Worm (Caenorhabditis elegans) whole organism, late embryonic: ENCODE data around the gene msp-81.
A peak's percentile ranks its signal among the peaks of the same experiment; 100 is the strongest.

Experiments
- C08G9.2 ChIP-seq: sonication (generic microtip); optimal IDR thresholded peaks from 2 replicates; lab custom pipeline; 2016; ENCODE audit warnings: mild to moderate bottlenecking, missing genetic modification characterization, moderate library complexity, missing compliant biosample characterization
- C38D4.7 ChIP-seq: fragments of 200-800 bp; sonication (Bioruptor generic); optimal IDR thresholded peaks from 2 replicates; lab custom pipeline; 2018; ENCODE audit warnings: mild to moderate bottlenecking, missing genetic modification characterization, moderate library complexity, missing compliant biosample characterization
- K02D7.2 ChIP-seq: sonication (generic microtip); optimal IDR thresholded peaks from 2 replicates; lab custom pipeline; 2017; ENCODE audit warnings: mild to moderate bottlenecking, missing genetic modification characterization, missing compliant biosample characterization
- ceh-18 ChIP-seq: sonication (generic microtip); optimal IDR thresholded peaks from 2 replicates; lab custom pipeline; 2016; ENCODE audit warnings: missing genetic modification characterization, missing compliant biosample characterization
- ceh-19 ChIP-seq: fragments of 200-800 bp; sonication (Bioruptor generic); optimal IDR thresholded peaks from 2 replicates; lab custom pipeline; 2018; ENCODE audit warnings: mild to moderate bottlenecking, missing genetic modification characterization, missing compliant biosample characterization
- ceh-2 ChIP-seq: sonication (generic microtip); optimal IDR thresholded peaks from 2 replicates; lab custom pipeline; 2016; ENCODE audit warnings: missing genotype, missing genetic modification characterization, missing compliant biosample characterization
- ceh-22 ChIP-seq: sonication (generic microtip); optimal IDR thresholded peaks from 2 replicates; lab custom pipeline; 2017; ENCODE audit warnings: missing biosample characterization, missing genetic modification characterization
- ceh-31 ChIP-seq: sonication (generic microtip); optimal IDR thresholded peaks from 2 replicates; lab custom pipeline; 2016; ENCODE audit warnings: missing genetic modification characterization, missing compliant biosample characterization
- ceh-34 ChIP-seq: sonication (generic microtip); optimal IDR thresholded peaks from 2 replicates; lab custom pipeline; 2016; ENCODE audit warnings: mild to moderate bottlenecking, missing genetic modification characterization, missing compliant biosample characterization
- ceh-6 ChIP-seq: fragments of 200-800 bp; sonication (Bioruptor generic); optimal IDR thresholded peaks from 2 replicates; lab custom pipeline; 2018; ENCODE audit warnings: mild to moderate bottlenecking, missing genetic modification characterization, missing compliant biosample characterization
- che-1 ChIP-seq: sonication (generic microtip); optimal IDR thresholded peaks from 2 replicates; lab custom pipeline; 2016; ENCODE audit warnings: mild to moderate bottlenecking, missing genetic modification characterization, missing compliant biosample characterization
- dmd-4 ChIP-seq: sonication (generic microtip); optimal IDR thresholded peaks from 2 replicates; lab custom pipeline; 2016; ENCODE audit warnings: borderline replicate concordance, missing genetic modification characterization, missing compliant biosample characterization
- dve-1 ChIP-seq: sonication (generic microtip); optimal IDR thresholded peaks from 2 replicates; lab custom pipeline; 2017; ENCODE audit warnings: antibody characterized with exemption, mild to moderate bottlenecking, missing genetic modification characterization, missing compliant biosample characterization
- elt-4 ChIP-seq: sonication (generic microtip); optimal IDR thresholded peaks from 2 replicates; lab custom pipeline; 2016; ENCODE audit warnings: missing genetic modification characterization, missing compliant biosample characterization
- ets-4 ChIP-seq: sonication (generic microtip); optimal IDR thresholded peaks from 2 replicates; lab custom pipeline; 2016; ENCODE audit warnings: missing genetic modification characterization, missing compliant biosample characterization
- fax-1 ChIP-seq: sonication (generic microtip); optimal IDR thresholded peaks from 2 replicates; lab custom pipeline; 2016; ENCODE audit warnings: missing genotype, missing genetic modification characterization, missing compliant biosample characterization
- fkh-10 ChIP-seq: fragments of 150-350 bp; optimal IDR thresholded peaks from 2 replicates; lab custom pipeline; 2014; ENCODE audit warnings: missing biosample characterization, missing genetic modification reagents, missing genetic modification characterization
- fkh-6 ChIP-seq: sonication (generic microtip); optimal IDR thresholded peaks from 2 replicates; lab custom pipeline; 2016; ENCODE audit warnings: missing genetic modification characterization, missing compliant biosample characterization
- gmeb-2 ChIP-seq: sonication (generic microtip); optimal IDR thresholded peaks from 2 replicates; lab custom pipeline; 2016; ENCODE audit warnings: missing genetic modification characterization, inconsistent platforms, missing compliant biosample characterization
- hlh-30 ChIP-seq: sonication (generic microtip); optimal IDR thresholded peaks from 2 replicates; lab custom pipeline; 2017; ENCODE audit warnings: antibody characterized with exemption, missing genetic modification characterization, missing compliant biosample characterization; ENCODE audit not compliant: insufficient read depth
- hlh-6 ChIP-seq: sonication (generic microtip); optimal IDR thresholded peaks from 2 replicates; lab custom pipeline; 2016; ENCODE audit warnings: missing genotype, missing genetic modification characterization, missing compliant biosample characterization
- hlh-8 ChIP-seq: sonication (generic microtip); optimal IDR thresholded peaks from 2 replicates; lab custom pipeline; 2016; ENCODE audit warnings: missing genotype, missing genetic modification characterization, missing compliant biosample characterization
- madf-2 ChIP-seq: sonication (generic microtip); optimal IDR thresholded peaks from 2 replicates; lab custom pipeline; 2017; ENCODE audit warnings: missing genetic modification characterization, missing compliant biosample characterization
- nfya-1 ChIP-seq: sonication (generic microtip); optimal IDR thresholded peaks from 2 replicates; lab custom pipeline; 2017; ENCODE audit warnings: missing genetic modification characterization, mild to moderate bottlenecking, missing compliant biosample characterization, antibody characterized with exemption, moderate library complexity
- nhr-232 ChIP-seq: sonication (generic microtip); optimal IDR thresholded peaks from 2 replicates; lab custom pipeline; 2016; ENCODE audit warnings: missing genetic modification characterization, missing compliant biosample characterization
- npax-4 ChIP-seq: sonication (generic microtip); optimal IDR thresholded peaks from 2 replicates; lab custom pipeline; 2016; ENCODE audit warnings: missing genetic modification characterization, missing compliant biosample characterization
- pat-9 ChIP-seq: fragments of 200-800 bp; sonication (Bioruptor generic); optimal IDR thresholded peaks from 2 replicates; lab custom pipeline; 2018; ENCODE audit warnings: mild to moderate bottlenecking, missing genetic modification characterization, moderate library complexity, missing compliant biosample characterization
- pha-2 ChIP-seq: sonication (generic microtip); optimal IDR thresholded peaks from 2 replicates; lab custom pipeline; 2017; ENCODE audit warnings: mild to moderate bottlenecking, missing genetic modification characterization, missing compliant biosample characterization
- rnt-1 ChIP-seq: sonication (generic microtip); optimal IDR thresholded peaks from 2 replicates; lab custom pipeline; 2016; ENCODE audit warnings: missing genetic modification characterization, missing compliant biosample characterization
- sdc-2 ChIP-seq: sonication (generic microtip); optimal IDR thresholded peaks from 2 replicates; lab custom pipeline; 2016; ENCODE audit warnings: missing genotype, missing genetic modification characterization, missing compliant biosample characterization
- sox-4 ChIP-seq: sonication (generic microtip); optimal IDR thresholded peaks from 2 replicates; lab custom pipeline; 2017; ENCODE audit warnings: mild to moderate bottlenecking, missing genetic modification characterization, inconsistent platforms, missing compliant biosample characterization
- tbx-2 ChIP-seq: sonication (generic microtip); optimal IDR thresholded peaks from 2 replicates; lab custom pipeline; 2016; ENCODE audit warnings: missing genetic modification characterization, missing compliant biosample characterization
- tbx-7 ChIP-seq: sonication (generic microtip); optimal IDR thresholded peaks from 2 replicates; lab custom pipeline; 2016; ENCODE audit warnings: missing genotype, missing genetic modification characterization, missing compliant biosample characterization
- unc-3 ChIP-seq, 2 experiments: fragments of 200-800 bp in 1 of 2; sonication (Bioruptor generic) in 1 of 2; sonication (generic microtip) in 1 of 2; conservative IDR thresholded peaks in 1 of 2; optimal IDR thresholded peaks in 1 of 2; 2 replicates each; pipeline versions ENCODE4 v1.3.6 to Lab custom; 2016 to 2022; ENCODE audit warnings: missing compliant biosample characterization in 2 of 2, missing genetic modification characterization in 2 of 2, missing genetic modification reagents in 1 of 2
- unc-42 ChIP-seq: sonication (generic microtip); optimal IDR thresholded peaks from 2 replicates; lab custom pipeline; 2016; ENCODE audit warnings: missing genotype, missing genetic modification characterization, missing compliant biosample characterization
- unc-55 ChIP-seq: sonication (generic microtip); optimal IDR thresholded peaks from 2 replicates; lab custom pipeline; 2017; ENCODE audit warnings: missing biosample characterization, missing genetic modification reagents, missing genetic modification characterization
- unc-86 ChIP-seq: sonication (generic microtip); optimal IDR thresholded peaks from 2 replicates; lab custom pipeline; 2016; ENCODE audit warnings: missing genetic modification characterization, missing compliant biosample characterization
- zip-5 ChIP-seq: sonication (generic microtip); optimal IDR thresholded peaks from 2 replicates; lab custom pipeline; 2016; ENCODE audit warnings: missing genetic modification characterization, missing compliant biosample characterization

msp-81 gene

DNA sequence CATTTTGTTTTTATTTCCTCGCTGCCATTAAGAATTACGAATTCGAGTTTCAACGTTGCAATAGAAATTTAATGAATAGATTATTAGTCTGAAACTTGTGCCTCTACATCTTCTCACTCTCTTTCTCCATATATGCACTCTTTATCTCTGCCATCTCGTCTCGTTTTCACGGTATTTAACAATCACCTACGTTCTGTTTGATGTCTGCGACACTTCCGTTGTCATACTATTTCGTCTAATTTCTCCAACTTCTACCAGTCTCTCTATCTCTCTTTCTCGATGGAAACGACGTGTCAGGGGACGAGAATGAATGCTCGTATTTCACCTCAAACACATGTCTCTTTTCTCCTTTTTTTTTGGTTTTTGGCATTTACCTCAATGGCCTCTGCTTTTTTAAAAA, 37.6 kb upstream of the msp-81 start:
- TF ChIP-seq ets-4 (tag; lab: Kevin White, UChicago) (no peak), ceh-18 (peak; percentile 11), fkh-10 (GFP tag; lab: Kevin White, UChicago) (no peak), unc-55 (GFP tag; lab: Kevin White, UChicago) (peak; percentile 9), ceh-31 (tag; lab: Kevin White, UChicago) (peak; percentile 34), hlh-30 (peak; percentile 31), nfya-1 (tag; lab: Kevin White, UChicago) (peak; percentile 28), ceh-34 (tag; lab: Kevin White, UChicago) (peak; percentile 79)

DNA sequence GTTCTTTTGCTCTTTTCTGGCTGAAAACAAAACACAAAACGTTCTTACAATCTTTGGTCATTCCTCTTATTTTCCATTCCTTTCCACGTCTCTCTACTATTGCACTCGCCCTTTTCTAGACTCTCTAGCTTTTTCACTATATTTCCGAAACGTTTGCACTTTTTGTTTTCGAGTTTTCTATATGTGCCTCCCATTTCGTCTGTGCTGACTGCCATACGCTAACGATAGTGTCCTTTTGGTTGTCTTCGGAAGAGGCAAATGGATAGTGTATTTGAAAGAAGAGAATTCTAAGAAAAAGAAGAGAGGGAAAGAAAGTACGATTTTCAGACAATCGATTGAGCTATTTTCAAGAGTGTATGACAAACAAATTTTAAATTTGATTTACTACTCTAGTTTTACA, 36.6 kb upstream of the msp-81 start:
- no peak for TF ChIP-seq zip-5 (tag; lab: Kevin White, UChicago)
- no peak for TF ChIP-seq ceh-19 (GFP tag; lab: Kevin White, UChicago)
- TF ChIP-seq unc-3 (GFP tag; conservative IDR thresholded peaks at IDR 0.05; lab: Robert Waterston, UW): no peak
- no peak for TF ChIP-seq unc-3 (tag; optimal IDR thresholded peaks at IDR 0.05; lab: Kevin White, UChicago)
- no peak for TF ChIP-seq che-1 (tag; lab: Kevin White, UChicago)
- no peak for TF ChIP-seq sdc-2 (tag; lab: Kevin White, UChicago)
- TF ChIP-seq fax-1: no peak
- no peak for TF ChIP-seq tbx-7
- TF ChIP-seq ceh-2 (tag; lab: Kevin White, UChicago): no peak
- TF ChIP-seq tbx-2 (tag; lab: Kevin White, UChicago): no peak
- TF ChIP-seq ceh-22 (tag; lab: Kevin White, UChicago): no peak
- no peak for TF ChIP-seq unc-42 (tag; lab: Kevin White, UChicago)
- TF ChIP-seq madf-2 (tag; lab: Kevin White, UChicago): no peak
- no peak for TF ChIP-seq ceh-6
- no peak for TF ChIP-seq K02D7.2
- TF ChIP-seq, all 69 proteins: peak for 0

DNA sequence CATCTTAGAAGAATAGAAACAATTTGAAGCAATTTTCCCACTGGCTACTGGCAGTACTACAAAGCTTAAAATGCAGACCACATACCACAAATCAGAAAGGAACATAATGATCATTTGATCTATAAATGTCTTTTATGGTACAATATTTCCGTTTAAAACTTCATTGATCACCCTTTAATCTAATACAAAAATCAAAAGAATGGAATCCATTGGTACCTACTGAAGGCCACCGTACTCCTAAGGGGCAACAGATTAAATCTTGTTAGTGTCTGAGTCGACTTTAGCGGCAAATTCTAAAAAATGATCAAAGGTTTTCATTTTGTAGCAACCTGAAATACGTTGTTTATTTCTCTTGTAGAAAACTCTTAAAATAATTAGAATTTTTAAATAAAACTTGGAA, 36.0 kb upstream of the msp-81 start:
- TF ChIP-seq hlh-8 (no peak), sox-4 (no peak), pha-2 (tag; lab: Kevin White, UChicago) (no peak), ceh-19 (GFP tag; lab: Kevin White, UChicago) (no peak), C08G9.2 (tag; lab: Kevin White, UChicago) (no peak), rnt-1 (tag; lab: Kevin White, UChicago) (no peak), hlh-6 (tag; lab: Kevin White, UChicago) (no peak), nhr-232 (tag; lab: Kevin White, UChicago) (no peak), ceh-31 (tag; lab: Kevin White, UChicago) (no peak), C38D4.7 (GFP tag; lab: Kevin White, UChicago) (no peak), che-1 (tag; lab: Kevin White, UChicago) (no peak), pat-9 (tag; lab: Kevin White, UChicago) (no peak), npax-4 (tag; lab: Kevin White, UChicago) (no peak), dmd-4 (tag; lab: Kevin White, UChicago) (no peak), gmeb-2 (tag; lab: Kevin White, UChicago) (no peak), nfya-1 (tag; lab: Kevin White, UChicago) (no peak), fkh-6 (tag; lab: Kevin White, UChicago) (no peak), elt-4 (no peak), dve-1 (tag; lab: Kevin White, UChicago) (no peak), unc-86 (tag; lab: Kevin White, UChicago) (no peak)
